Worm (Caenorhabditis elegans): Measurements from ENCODE around the gene msp-3.
"Not testable (repeated sequence)": the region's sequence is repeated elsewhere in the genome, so short reads cannot be mapped to it uniquely, and the experiment has no call there.

msp-3 gene

ce11 chrII:4786181-4786580 is at the start of gene msp-3:
TSS of gene msp-3 (minus strand) at chrII:4786281.
- TF ChIP-seq daf-12 (tag; optimal IDR thresholded peaks at IDR 0.05) (no peak), elt-1 (tag; optimal IDR thresholded peaks at IDR 0.05) (no peak), egl-27 (tag; optimal IDR thresholded peaks at IDR 0.05) (no peak), hmg-11 (tag; optimal IDR thresholded peaks at IDR 0.05) (no peak), nhr-43 (tag; optimal IDR thresholded peaks at IDR 0.05; ENCODE audit: poor library complexity, severe bottlenecking) (no peak), lin-39 (tag; optimal IDR thresholded peaks at IDR 0.05) (no peak), zag-1 (tag; optimal IDR thresholded peaks at IDR 0.05) (no peak), R02D3.7 (tag; optimal IDR thresholded peaks at IDR 0.05) (no peak), pqm-1 (tag; optimal IDR thresholded peaks at IDR 0.05) (no peak)

ce11 chrII:4834761-4835160 is 48.7 kb upstream of the msp-3 start, which contains the start of the genes C33F10.11 and C33F10.1:
TSS of gene C33F10.11 (minus strand) at chrII:4834861.
TSS of gene C33F10.1 (plus strand) at chrII:4835023.
- TF ChIP-seq ceh-16 (tag; optimal IDR thresholded peaks at IDR 0.05) (no peak), nhr-76 (tag; optimal IDR thresholded peaks at IDR 0.05) (no peak), fkh-10 (GFP tag; optimal IDR thresholded peaks at IDR 0.05) (no peak), pqm-1 (tag; optimal IDR thresholded peaks at IDR 0.05) (no peak), ztf-11 (tag; optimal IDR thresholded peaks at IDR 0.05) (no peak), R02D3.7 (tag; optimal IDR thresholded peaks at IDR 0.05) (no peak), lsy-12 (tag; optimal IDR thresholded peaks at IDR 0.05) (no peak), ama-1 (optimal IDR thresholded peaks at IDR 0.05) (no peak), unc-39 (tag; optimal IDR thresholded peaks at IDR 0.05) (no peak), zag-1 (tag; optimal IDR thresholded peaks at IDR 0.05) (no peak), snpc-4 (tag; optimal IDR thresholded peaks at IDR 0.05) (no peak), nfya-1 (tag; optimal IDR thresholded peaks at IDR 0.05; ENCODE audit: insufficient read depth) (no peak)

ce11 chrII:4827734-4828609 is 41.9 kb upstream of the msp-3 start, which contains the start of the genes fbxb-88 and tbck-1:
TSS of gene fbxb-88 (minus strand) at chrII:4827884.
TSS of gene tbck-1 (plus strand) at chrII:4828559.
- TF ChIP-seq egl-27 (tag; optimal IDR thresholded peaks at IDR 0.05) = no peak
- TF ChIP-seq nfya-1 (tag; optimal IDR thresholded peaks at IDR 0.05; ENCODE audit: insufficient read depth) = peak; percentile 63
- TF ChIP-seq lin-15B (tag; optimal IDR thresholded peaks at IDR 0.05) = peak; percentile 40
- no peak for TF ChIP-seq elt-3 (tag; optimal IDR thresholded peaks at IDR 0.05)
- TF ChIP-seq ceh-28 (tag; optimal IDR thresholded peaks at IDR 0.05) = peak; percentile 5

- TF ChIP-seq eor-1, ceh-9, ceh-28 (tag; optimal IDR thresholded peaks at IDR 0.05): not testable (repeated sequence)
These were observed 39.1 kb upstream of the msp-3 start, which contains the start of the genes C33F10.8 and msp-40 for ce11 chrII:4825133-4825532. TSS of gene C33F10.8 (minus strand) at chrII:4825233. TSS of gene msp-40 (plus strand) at chrII:4825414.

ce11 chrII:4822610-4823009 is 36.5 kb upstream of the msp-3 start:
- TF ChIP-seq fkh-10 (GFP tag; optimal IDR thresholded peaks at IDR 0.05) = no peak
- no peak for TF ChIP-seq mml-1 (tag; optimal IDR thresholded peaks at IDR 0.05)
- no peak for TF ChIP-seq ceh-28 (tag; optimal IDR thresholded peaks at IDR 0.05)
- no peak for TF ChIP-seq elt-2 (tag; optimal IDR thresholded peaks at IDR 0.05)
- no peak for TF ChIP-seq nhr-12 (tag; optimal IDR thresholded peaks at IDR 0.05)
- TF ChIP-seq skn-1 (tag; optimal IDR thresholded peaks at IDR 0.05) = no peak
- no peak for TF ChIP-seq ztf-11 (tag; optimal IDR thresholded peaks at IDR 0.05)
- no peak for TF ChIP-seq ceh-16 (tag; optimal IDR thresholded peaks at IDR 0.05)
- no peak for TF ChIP-seq unc-39 (tag; optimal IDR thresholded peaks at IDR 0.05)
- TF ChIP-seq ceh-82 (tag; optimal IDR thresholded peaks at IDR 0.05) = no peak
- no peak for TF ChIP-seq nhr-43 (tag; optimal IDR thresholded peaks at IDR 0.05; ENCODE audit: poor library complexity, severe bottlenecking)

ce11 chrII:4821739-4822138 is 35.7 kb upstream of the msp-3 start, which contains the start of gene lact-5:
TSS of gene lact-5 (minus strand) at chrII:4821739.
- TF ChIP-seq nhr-23 (tag; optimal IDR thresholded peaks at IDR 0.05) (peak; percentile 66), eor-1 (tag; optimal IDR thresholded peaks at IDR 0.05) (no peak), elt-3 (tag; optimal IDR thresholded peaks at IDR 0.05) (peak in 1 of 3 experiments; percentile 10), nhr-43 (tag; optimal IDR thresholded peaks at IDR 0.05; ENCODE audit: poor library complexity, severe bottlenecking) (peak; percentile 16), nhr-25 (tag; optimal IDR thresholded peaks at IDR 0.05) (peak; percentile 43)

Data from whole organism, L3 larva.